Worm (Caenorhabditis elegans): Measurements from ENCODE around the gene C18H9.6.

ce11 chrII:6701497-6701896 is at the start of gene C18H9.6:
- no peak for TF ChIP-seq lin-39 (tag; optimal IDR thresholded peaks at IDR 0.05)
- TF ChIP-seq unc-62 (GFP tag; optimal IDR thresholded peaks at IDR 0.05): no peak
- no peak for TF ChIP-seq zag-1 (tag; optimal IDR thresholded peaks at IDR 0.05)
- TF ChIP-seq aly-2 (tag; optimal IDR thresholded peaks at IDR 0.05): no peak
- TF ChIP-seq ztf-11 (tag; optimal IDR thresholded peaks at IDR 0.05): no peak
- TF ChIP-seq blmp-1 (tag; optimal IDR thresholded peaks at IDR 0.05): no peak
- no peak for TF ChIP-seq lin-15B (tag; optimal IDR thresholded peaks at IDR 0.05)

All from whole organism, L1 larva.